Worm (Caenorhabditis elegans) whole organism, L4 larva: ENCODE measurements around the gene ins-11.

Experiments used
- T20F7.1 ChIP-seq: fragments of 200-800 bp; sonication (Bioruptor generic); optimal IDR thresholded peaks from 2 replicates; lab custom pipeline; 2018; ENCODE audit warnings: mild to moderate bottlenecking, missing genetic modification characterization, missing compliant biosample characterization
- aly-2 ChIP-seq: sonication (generic microtip); optimal IDR thresholded peaks from 2 replicates; lab custom pipeline; 2018; ENCODE audit warnings: missing biosample characterization, missing genetic modification characterization
- ceh-82 ChIP-seq: sonication (generic microtip); optimal IDR thresholded peaks from 2 replicates; lab custom pipeline; 2017; ENCODE audit warnings: missing biosample characterization, missing genetic modification characterization
- daf-12 ChIP-seq: fragments of 150-350 bp; optimal IDR thresholded peaks from 2 replicates; lab custom pipeline; 2014; ENCODE audit warnings: missing biosample characterization, missing genetic modification reagents, missing genetic modification characterization
- dmd-9 ChIP-seq: fragments of 200-800 bp; sonication (Bioruptor generic); IDR thresholded peaks from 2 replicates; pipeline ENCODE4 v1.3.6; 2022; ENCODE audit warnings: missing genetic modification reagents, missing genetic modification characterization, missing compliant biosample characterization
- hlh-11 ChIP-seq: fragments of 200-800 bp; sonication (Bioruptor generic); optimal IDR thresholded peaks from 2 replicates; lab custom pipeline; 2018; ENCODE audit warnings: mild to moderate bottlenecking, missing genetic modification characterization, missing compliant biosample characterization
- hlh-30 ChIP-seq: sonication (generic microtip); optimal IDR thresholded peaks from 2 replicates; lab custom pipeline; 2017; ENCODE audit warnings: antibody characterized with exemption, mild to moderate bottlenecking, missing genetic modification characterization, missing compliant biosample characterization; ENCODE audit not compliant: insufficient read depth
- mdl-1 ChIP-seq, 2 experiments: fragments of 150-350 bp in 1 of 2; sonication (generic microtip) in 1 of 2; optimal IDR thresholded peaks; 2 replicates each; lab custom pipeline; 2014 to 2017; ENCODE audit warnings: missing biosample characterization in 2 of 2, missing genetic modification characterization in 2 of 2
- nhr-237 ChIP-seq: sonication (generic microtip); optimal IDR thresholded peaks from 2 replicates; lab custom pipeline; 2017; ENCODE audit warnings: missing biosample characterization, missing genetic modification characterization
- nhr-76 ChIP-seq: fragments of 150-350 bp; optimal IDR thresholded peaks from 2 replicates; lab custom pipeline; 2014; ENCODE audit warnings: missing biosample characterization, missing genetic modification characterization
- unc-62 ChIP-seq, 3 experiments: fragments of 150-350 bp in 1 of 3; sonication (generic microtip); optimal IDR thresholded peaks in 2 of 3; peaks in 1 of 3; 1 replicate in 1 of 3; 2 replicates in 2 of 3; lab custom pipeline; 2014 to 2017; ENCODE audit warnings: missing biosample characterization in 3 of 3, missing genetic modification characterization in 3 of 3, missing genetic modification reagents in 3 of 3, missing genotype in 1 of 3

ce11 chrII:5531855-5532328, 24.6 kb upstream of the ins-11 start, which contains the start of gene C17C3.9:
- TF ChIP-seq ceh-82 (no peak), dmd-9 (GFP tag; lab: Robert Waterston, UW) (no peak), unc-62 (GFP tag; optimal IDR thresholded peaks at IDR 0.05 in 1 of 2; lab: Kevin White, UChicago) (peak in 1 of 2 experiments; percentile 91), unc-62 (tag; optimal IDR thresholded peaks at IDR 0.05; lab: Kevin White, UChicago) (no peak), nhr-237 (tag; lab: Kevin White, UChicago) (no peak), nhr-76 (no peak), T20F7.1 (GFP tag; lab: Kevin White, UChicago) (no peak), daf-12 (no peak), hlh-11 (tag; lab: Kevin White, UChicago) (no peak), aly-2 (tag; lab: Kevin White, UChicago) (no peak), mdl-1 (tag; optimal IDR thresholded peaks at IDR 0.05; lab: Kevin White, UChicago) (no peak), hlh-30 (tag; lab: Kevin White, UChicago) (no peak)
